Fruit fly (Drosophila melanogaster): Measurements from ENCODE around the gene CG9992.

- TF ChIP-seq CG12605 (GFP tag; IDR thresholded peaks at IDR 0.05) (no peak), CG4496 (GFP tag; IDR thresholded peaks at IDR 0.05) (no peak), EcR (GFP tag; optimal IDR thresholded peaks at IDR 0.05) (no peak), Snoo (tag; optimal IDR thresholded peaks at IDR 0.05) (no peak), gl (tag; optimal IDR thresholded peaks at IDR 0.05) (no peak), CG15710 (tag; optimal IDR thresholded peaks at IDR 0.05) (no peak)
These were observed 50.4 kb downstream of the CG9992 start for dm6 chrX:16334251-16334860.

Data from whole organism, pupa.